Worm (Caenorhabditis elegans) whole organism, L3 larva: Measurements from ENCODE around the gene gpa-3.

Experiments used
- fkh-2 ChIP-seq: fragments of 150-350 bp; optimal IDR thresholded peaks from 2 replicates; lab custom pipeline; 2014; ENCODE audit warnings: missing biosample characterization, missing genetic modification reagents, missing genetic modification characterization
- fos-1 ChIP-seq: fragments of 150-350 bp; optimal IDR thresholded peaks from 2 replicates; lab custom pipeline; 2014; ENCODE audit warnings: missing biosample characterization, missing genetic modification characterization
- nhr-11 ChIP-seq: fragments of 150-350 bp; optimal IDR thresholded peaks from 2 replicates; lab custom pipeline; 2014; ENCODE audit warnings: missing biosample characterization, missing genetic modification characterization
- nhr-12 ChIP-seq: fragments of 150-350 bp; optimal IDR thresholded peaks from 2 replicates; lab custom pipeline; 2014; ENCODE audit warnings: missing biosample characterization, missing genetic modification characterization
- nhr-28 ChIP-seq: fragments of 150-350 bp; optimal IDR thresholded peaks from 2 replicates; lab custom pipeline; 2014; ENCODE audit warnings: missing biosample characterization, missing genetic modification characterization
- skn-1 ChIP-seq: fragments of 150-350 bp; optimal IDR thresholded peaks from 2 replicates; lab custom pipeline; 2014; ENCODE audit warnings: missing biosample characterization, missing genetic modification characterization
- snpc-4 ChIP-seq: fragments of 150-350 bp; optimal IDR thresholded peaks from 2 replicates; lab custom pipeline; 2014; ENCODE audit warnings: missing biosample characterization, missing genetic modification characterization
- zag-1 ChIP-seq: fragments of 150-350 bp; optimal IDR thresholded peaks from 2 replicates; lab custom pipeline; 2014; ENCODE audit warnings: missing biosample characterization, missing genetic modification characterization

DNA sequence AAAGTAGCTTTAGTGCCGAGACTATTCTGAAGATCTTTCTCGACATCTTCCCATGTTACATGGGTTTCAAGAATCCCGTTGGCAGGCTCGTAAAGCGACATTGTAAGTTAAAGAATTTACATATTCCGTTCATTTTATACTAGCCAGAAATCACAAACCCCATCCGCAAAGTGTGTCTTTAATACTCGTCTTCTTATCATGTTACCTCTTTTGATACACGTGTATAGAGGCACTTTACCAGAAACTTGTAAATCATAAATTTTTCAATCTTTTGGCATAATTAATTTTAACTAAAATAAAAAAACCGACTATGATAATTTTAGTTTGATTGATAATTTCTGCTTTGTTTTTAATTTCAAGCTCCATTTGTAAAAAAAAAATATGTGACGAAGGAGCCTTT, 11.4 kb upstream of the gpa-3 start, which contains the start of gene E02C12.6:
- TF ChIP-seq zag-1 (tag; lab: Kevin White, UChicago) (no peak), nhr-11 (tag; lab: Kevin White, UChicago) (no peak), nhr-12 (tag; lab: Kevin White, UChicago) (no peak), fos-1 (tag; lab: Kevin White, UChicago) (no peak), fkh-2 (tag; lab: Kevin White, UChicago) (no peak), snpc-4 (tag; lab: Kevin White, UChicago) (no peak), nhr-28 (no peak), skn-1 (tag; lab: Kevin White, UChicago) (no peak)
